Worm (Caenorhabditis elegans) whole organism, young adult: Measurements from ENCODE around the gene srd-17.

Experiments
- B0035.1 ChIP-seq: sonication (generic microtip); optimal IDR thresholded peaks from 2 replicates; lab custom pipeline; 2016; ENCODE audit warnings: missing genetic modification characterization, mild to moderate bottlenecking, missing compliant biosample characterization, missing genotype, missing genetic modification reagents
- F49E8.2 ChIP-seq: sonication (generic microtip); optimal IDR thresholded peaks from 3 replicates; lab custom pipeline; 2017; ENCODE audit warnings: missing genetic modification characterization, mild to moderate bottlenecking, missing compliant biosample characterization, antibody characterized with exemption, moderate library complexity; ENCODE audit not compliant: insufficient read depth
- ZK185.1 ChIP-seq: sonication (generic microtip); optimal IDR thresholded peaks from 2 replicates; lab custom pipeline; 2016; ENCODE audit warnings: mild to moderate bottlenecking, missing genetic modification characterization, missing compliant biosample characterization; ENCODE audit not compliant: poor library complexity, severe bottlenecking
- him-1 ChIP-seq: sonication (generic microtip); optimal IDR thresholded peaks from 2 replicates; lab custom pipeline; 2016; ENCODE audit warnings: missing genotype, missing genetic modification reagents, missing genetic modification characterization, missing compliant biosample characterization
- let-526 ChIP-seq: fragments of 200-800 bp; sonication (Bioruptor generic); IDR thresholded peaks from 2 replicates; pipeline ENCODE4 v1.3.6; 2022; ENCODE audit warnings: missing genetic modification reagents, missing genetic modification characterization, missing compliant biosample characterization
- mcd-1 ChIP-seq: fragments of 200-800 bp; sonication (Bioruptor generic); IDR thresholded peaks from 2 replicates; pipeline ENCODE4 v1.3.6; 2022; ENCODE audit warnings: missing genetic modification reagents, missing genetic modification characterization, missing compliant biosample characterization
- sea-2 ChIP-seq: fragments of 200-800 bp; sonication (Bioruptor generic); IDR thresholded peaks from 2 replicates; pipeline ENCODE4 v1.3.6; 2022; ENCODE audit warnings: missing genetic modification characterization, missing compliant biosample characterization
- zfh-2 ChIP-seq: fragments of 200-800 bp; sonication (Bioruptor generic); conservative IDR thresholded peaks from 2 replicates; pipeline ENCODE4 v1.3.6; 2022; ENCODE audit warnings: missing genetic modification reagents, missing genetic modification characterization, missing compliant biosample characterization
- ztf-28 ChIP-seq: fragments of 200-800 bp; sonication (Bioruptor generic); IDR thresholded peaks from 2 replicates; pipeline ENCODE4 v1.3.6; 2022; ENCODE audit warnings: missing genetic modification reagents, missing genetic modification characterization, missing compliant biosample characterization

DNA sequence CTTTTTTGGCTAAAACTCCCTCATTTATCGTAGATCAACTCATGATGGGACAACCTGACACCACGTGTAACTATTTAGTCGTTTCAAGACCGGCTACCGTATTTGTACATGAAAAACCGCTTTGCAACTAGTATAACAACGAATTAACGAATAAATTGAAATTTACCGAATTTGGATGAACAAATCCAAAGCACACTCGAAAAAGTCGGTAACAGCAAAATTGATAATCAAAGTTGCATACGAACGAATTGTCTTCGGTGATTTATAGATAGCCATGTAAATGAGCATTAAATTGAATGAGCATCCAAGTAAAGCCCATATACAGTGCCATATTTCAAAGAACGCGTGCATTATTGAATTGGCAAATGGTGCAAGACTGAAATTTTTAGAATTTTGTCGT is at the start of gene srd-17:
- TF ChIP-seq sea-2 (no peak), zfh-2 (GFP tag; lab: Robert Waterston, UW) (no peak), him-1 (tag; lab: Kevin White, UChicago) (no peak), F49E8.2 (tag; lab: Kevin White, UChicago) (no peak), mcd-1 (GFP tag; lab: Robert Waterston, UW) (no peak), ZK185.1 (tag; lab: Kevin White, UChicago) (no peak), ztf-28 (GFP tag; lab: Robert Waterston, UW) (no peak), B0035.1 (tag; lab: Kevin White, UChicago) (no peak), let-526 (GFP tag; lab: Robert Waterston, UW) (no peak)
